Fruit fly (Drosophila melanogaster): ENCODE data around the gene Dad.

Dad gene

DNA sequence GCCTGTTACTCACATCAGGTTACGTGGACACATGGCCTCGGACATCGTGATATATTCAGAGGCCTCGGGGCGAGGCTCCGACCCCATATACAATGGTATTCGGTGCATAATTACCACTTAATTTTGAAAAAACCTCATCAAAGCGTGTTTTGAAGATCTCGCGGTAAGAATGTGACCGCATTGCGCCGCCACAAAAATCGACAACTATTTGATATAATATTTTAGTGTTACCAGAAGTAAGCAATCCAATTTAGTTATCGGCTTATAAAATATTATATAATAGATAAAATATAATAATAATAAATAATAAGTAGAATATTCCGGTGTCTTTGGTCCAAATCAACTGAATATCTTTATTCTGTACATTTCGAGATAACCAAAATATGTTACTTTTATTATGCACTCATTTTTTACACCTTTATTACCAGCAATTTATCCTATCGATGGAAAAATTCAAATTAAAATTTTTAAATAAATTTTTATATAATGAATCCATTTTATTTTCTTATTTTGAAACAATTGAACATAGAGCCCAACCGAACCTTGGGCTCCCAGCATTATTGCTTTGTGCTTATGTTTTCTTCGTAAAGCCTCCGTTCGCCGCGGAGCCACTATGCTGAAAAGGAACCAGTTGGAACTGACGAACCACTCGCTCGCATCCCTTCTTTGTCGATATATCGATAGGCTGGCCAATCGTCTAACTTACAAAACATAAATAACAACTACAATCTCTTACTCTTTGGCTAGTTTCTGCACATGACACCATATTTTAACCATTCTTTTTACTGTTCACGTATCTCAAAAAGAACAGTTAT lies 13.6 kb upstream of the Dad start, which contains the start of the genes CG18213 and Trm7-32:
Gene CG18213, minus strand, starts transcription at position 211 of the 815 bp plus-strand sequence.
Gene Trm7-32, plus strand, starts transcription at position 690 of the 815 bp plus-strand sequence.
- TF ChIP-seq EcR (GFP tag; optimal IDR thresholded peaks at IDR 0.05) (no peak), pan (optimal IDR thresholded peaks at IDR 0.05) (no peak), Dll (optimal IDR thresholded peaks at IDR 0.05) (no peak), psq (optimal IDR thresholded peaks at IDR 0.05) (no peak), CG8478 (optimal IDR thresholded peaks at IDR 0.05) (no peak), usp (GFP tag; optimal IDR thresholded peaks at IDR 0.05) (no peak)

- TF ChIP-seq EcR (GFP tag; optimal IDR thresholded peaks at IDR 0.05): no peak
- TF ChIP-seq CG8478 (optimal IDR thresholded peaks at IDR 0.05): no peak
- no peak for TF ChIP-seq usp (GFP tag; optimal IDR thresholded peaks at IDR 0.05)
- TF ChIP-seq psq (optimal IDR thresholded peaks at IDR 0.05): no peak
- no peak for TF ChIP-seq pan (optimal IDR thresholded peaks at IDR 0.05)
- no peak for TF ChIP-seq Dll (optimal IDR thresholded peaks at IDR 0.05)
Measured at dm6 chr3R:17042838-17043569, 10.8 kb upstream of the Dad start, which contains the start of the genes bdwf and Patr-1. bdwf (minus strand) TSS chr3R:17043136. Patr-1 (plus strand) TSS chr3R:17043564.

DNA sequence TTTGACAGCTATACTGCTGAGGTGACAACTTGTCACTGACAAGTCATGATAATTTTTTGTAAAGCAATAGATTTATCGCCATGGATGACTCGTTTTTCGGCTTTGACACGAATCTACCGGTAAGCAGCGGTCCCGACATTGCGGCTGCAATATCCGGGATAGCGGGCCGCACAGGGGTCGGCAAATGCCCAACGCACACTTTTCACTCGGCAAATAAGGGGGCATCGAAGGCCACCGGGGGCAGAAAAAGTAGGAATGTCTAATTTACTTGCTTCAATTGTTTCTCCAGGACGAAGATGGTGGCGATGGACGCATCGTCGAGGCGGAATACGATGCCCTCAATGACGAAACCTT lies 10.3 kb upstream of the Dad start:
- TF ChIP-seq Dll (optimal IDR thresholded peaks at IDR 0.05) (no peak), EcR (GFP tag; optimal IDR thresholded peaks at IDR 0.05) (no peak), psq (optimal IDR thresholded peaks at IDR 0.05) (no peak), CG8478 (optimal IDR thresholded peaks at IDR 0.05) (no peak), pan (optimal IDR thresholded peaks at IDR 0.05) (no peak), usp (GFP tag; optimal IDR thresholded peaks at IDR 0.05) (no peak)

DNA sequence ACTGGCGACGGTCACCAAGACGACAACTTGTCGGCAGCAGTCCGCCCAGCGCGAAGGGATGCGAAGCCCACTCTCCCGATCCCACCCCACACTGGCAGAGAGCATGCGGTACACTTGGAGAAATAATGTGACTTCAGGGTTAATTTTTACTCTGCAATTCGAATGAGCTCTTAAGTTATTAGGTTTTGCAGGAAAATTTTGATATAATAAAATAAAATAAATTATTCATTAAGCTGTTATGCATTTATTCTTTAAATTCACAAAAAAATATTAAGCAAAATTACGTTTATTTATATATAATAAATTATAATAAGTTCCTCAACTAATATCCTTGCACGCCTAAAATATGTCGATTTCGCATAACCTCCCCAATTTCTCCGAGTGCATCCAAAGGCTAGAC lies 4.9 kb upstream of the Dad start:
- TF ChIP-seq psq (optimal IDR thresholded peaks at IDR 0.05) (no peak), Dll (optimal IDR thresholded peaks at IDR 0.05) (no peak), usp (GFP tag; optimal IDR thresholded peaks at IDR 0.05) (no peak)

dm6 chr3R:17052465-17053149 lies 1.2 kb upstream of the Dad start:
- TF ChIP-seq Dll (optimal IDR thresholded peaks at IDR 0.05) (peak; percentile 37), psq (optimal IDR thresholded peaks at IDR 0.05) (no peak), CG8478 (optimal IDR thresholded peaks at IDR 0.05) (no peak)

DNA sequence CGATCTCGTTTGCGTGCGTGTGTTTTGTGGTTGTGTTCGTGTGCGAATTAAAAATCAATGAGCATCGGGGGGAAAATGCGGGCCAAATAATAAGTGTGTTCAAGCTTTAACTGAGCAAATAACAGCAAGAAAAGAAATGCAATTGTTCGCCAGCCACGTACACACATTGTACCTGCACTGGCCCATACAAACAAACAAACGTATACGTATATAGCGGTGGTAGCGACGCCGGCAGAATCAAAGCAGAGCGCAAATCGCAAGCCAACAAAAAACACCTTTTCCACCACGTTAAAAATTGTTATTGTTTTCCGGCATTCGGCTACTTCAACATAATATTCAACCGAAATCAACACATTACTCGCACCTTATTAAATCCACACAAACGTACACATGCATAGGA lies 721 bp downstream of the Dad start:
- no peak for TF ChIP-seq psq (optimal IDR thresholded peaks at IDR 0.05)
- no peak for TF ChIP-seq CG8478 (optimal IDR thresholded peaks at IDR 0.05)
- no peak for TF ChIP-seq usp (GFP tag; optimal IDR thresholded peaks at IDR 0.05)
- TF ChIP-seq Dll (optimal IDR thresholded peaks at IDR 0.05): no peak
- TF ChIP-seq pan (optimal IDR thresholded peaks at IDR 0.05): no peak
- no peak for TF ChIP-seq EcR (GFP tag; optimal IDR thresholded peaks at IDR 0.05)

DNA sequence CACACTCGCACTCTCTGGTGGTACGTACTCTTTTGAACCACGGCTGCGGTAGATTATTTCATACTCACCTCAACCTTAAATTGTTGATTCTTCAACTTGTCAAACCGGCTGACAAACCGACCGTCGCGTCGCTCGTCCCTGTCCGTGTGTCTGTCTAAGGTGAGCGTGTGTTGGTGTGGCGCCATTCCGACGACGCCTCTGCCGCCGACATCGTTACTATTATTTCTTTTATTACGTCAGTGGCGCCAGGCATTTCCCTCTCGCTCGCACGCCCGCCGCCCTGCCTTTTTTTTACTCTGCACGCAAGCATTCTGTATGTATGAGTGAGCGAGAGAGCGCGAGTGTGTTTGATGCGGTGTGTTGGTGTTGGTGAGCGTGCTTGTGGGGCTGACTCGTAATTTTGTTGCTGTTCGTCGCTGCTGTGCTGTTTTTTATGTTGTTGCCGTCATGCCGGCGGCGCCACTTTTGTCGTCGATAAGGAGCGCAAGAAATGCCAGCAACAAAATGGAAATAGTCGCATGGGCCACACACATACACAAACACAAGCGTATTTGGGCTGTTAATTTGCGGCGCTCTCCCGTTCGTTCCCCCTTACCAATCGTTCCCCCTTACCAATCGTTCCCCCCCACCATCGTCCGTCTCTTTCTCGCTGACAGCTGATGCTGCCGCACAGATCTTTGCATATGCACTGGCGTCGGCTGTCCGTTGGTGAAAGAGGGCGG lies 2.5 kb downstream of the Dad start:
- TF ChIP-seq Dll (optimal IDR thresholded peaks at IDR 0.05) (peak; percentile 97), CG8478 (optimal IDR thresholded peaks at IDR 0.05) (peak; percentile 77), EcR (GFP tag; optimal IDR thresholded peaks at IDR 0.05) (no peak), usp (GFP tag; optimal IDR thresholded peaks at IDR 0.05) (no peak), pan (optimal IDR thresholded peaks at IDR 0.05) (peak; percentile 51), psq (optimal IDR thresholded peaks at IDR 0.05) (no peak)

DNA sequence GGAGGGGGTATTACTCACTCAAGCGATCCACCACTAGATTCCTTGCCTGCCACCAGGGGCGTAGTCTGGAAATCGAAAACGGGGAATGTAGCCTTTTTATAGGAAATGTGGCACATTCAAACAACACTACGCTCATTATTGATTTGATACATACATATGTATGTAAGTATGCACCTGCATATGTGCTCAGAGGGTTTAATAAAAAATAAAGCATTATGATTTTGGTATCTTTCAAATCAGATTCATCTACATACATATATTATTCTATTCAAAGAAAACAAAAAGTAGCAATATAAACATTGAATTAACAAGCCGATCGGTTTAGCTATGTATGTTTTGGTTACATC lies 3.1 kb downstream of the Dad start:
- TF ChIP-seq Dll (optimal IDR thresholded peaks at IDR 0.05) (no peak), psq (optimal IDR thresholded peaks at IDR 0.05) (no peak), EcR (GFP tag; optimal IDR thresholded peaks at IDR 0.05) (no peak), pan (optimal IDR thresholded peaks at IDR 0.05) (no peak), CG8478 (optimal IDR thresholded peaks at IDR 0.05) (no peak), usp (GFP tag; optimal IDR thresholded peaks at IDR 0.05) (no peak)

DNA sequence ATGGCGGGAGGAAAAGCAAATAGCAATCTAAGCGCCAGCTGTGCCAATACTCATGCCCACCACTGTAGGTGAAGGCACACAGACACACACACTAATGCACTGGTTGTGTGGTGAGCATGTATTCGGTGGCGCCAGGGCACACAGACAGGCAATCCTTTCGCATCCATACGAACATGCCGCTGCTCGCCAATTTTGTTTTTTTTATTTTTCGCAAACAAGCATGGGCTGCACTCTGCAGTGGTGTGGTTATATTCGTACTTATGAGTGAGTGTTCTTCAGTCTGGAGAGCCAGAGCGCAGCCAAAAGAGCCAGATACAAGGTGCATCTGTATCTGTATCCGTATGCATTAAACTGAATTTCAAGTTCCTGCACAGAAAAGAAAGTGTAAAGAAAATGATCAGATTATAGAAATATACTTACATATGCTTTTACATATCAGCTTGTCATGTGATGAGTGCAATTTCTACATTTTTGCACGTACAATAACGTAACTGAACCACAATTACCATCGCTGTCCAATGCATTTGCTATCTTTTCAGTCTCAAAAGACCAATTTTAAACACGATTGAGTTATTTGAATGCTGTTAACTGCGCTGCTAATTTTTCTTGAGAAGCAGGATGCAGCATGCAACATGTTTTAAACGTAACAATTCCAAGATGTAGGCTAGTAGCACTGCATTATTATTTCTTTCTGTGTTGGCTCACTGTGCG lies 5.4 kb downstream of the Dad start:
- TF ChIP-seq pan (optimal IDR thresholded peaks at IDR 0.05) (no peak), Dll (optimal IDR thresholded peaks at IDR 0.05) (no peak), usp (GFP tag; optimal IDR thresholded peaks at IDR 0.05) (no peak), CG8478 (optimal IDR thresholded peaks at IDR 0.05) (no peak), psq (optimal IDR thresholded peaks at IDR 0.05) (no peak), EcR (GFP tag; optimal IDR thresholded peaks at IDR 0.05) (no peak)

DNA sequence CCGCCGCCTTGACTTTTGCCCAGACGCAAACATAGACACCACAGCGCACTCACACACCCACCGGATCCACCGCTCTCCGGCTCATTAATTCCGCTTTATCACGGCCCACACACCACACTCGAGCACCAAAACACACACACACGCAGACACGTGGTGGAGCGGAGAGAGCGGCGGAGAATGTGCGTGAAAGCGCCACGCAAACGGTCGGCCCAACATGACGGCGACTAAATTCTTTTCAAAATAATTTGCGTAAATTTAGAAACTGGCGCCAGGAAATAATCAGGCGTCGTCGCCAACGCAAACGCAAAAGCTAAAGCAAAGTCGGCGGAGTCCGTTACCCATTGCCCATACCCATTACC lies 6.0 kb downstream of the Dad start:
- TF ChIP-seq Dll (optimal IDR thresholded peaks at IDR 0.05) (no peak), pan (optimal IDR thresholded peaks at IDR 0.05) (no peak), psq (optimal IDR thresholded peaks at IDR 0.05) (no peak), EcR (GFP tag; optimal IDR thresholded peaks at IDR 0.05) (no peak), CG8478 (optimal IDR thresholded peaks at IDR 0.05) (no peak), usp (GFP tag; optimal IDR thresholded peaks at IDR 0.05) (no peak)

- TF ChIP-seq EcR (GFP tag; optimal IDR thresholded peaks at IDR 0.05) (no peak), pan (optimal IDR thresholded peaks at IDR 0.05) (no peak), Dll (optimal IDR thresholded peaks at IDR 0.05) (no peak), usp (GFP tag; optimal IDR thresholded peaks at IDR 0.05) (no peak), psq (optimal IDR thresholded peaks at IDR 0.05) (no peak), CG8478 (optimal IDR thresholded peaks at IDR 0.05) (no peak)
Measured at dm6 chr3R:17060244-17060664, 6.4 kb downstream of the Dad start.
